Worm (Caenorhabditis elegans): ENCODE measurements around the gene ints-7.
A peak's percentile ranks its signal among the peaks of the same experiment; 100 is the strongest.

Gene ints-7

DNA sequence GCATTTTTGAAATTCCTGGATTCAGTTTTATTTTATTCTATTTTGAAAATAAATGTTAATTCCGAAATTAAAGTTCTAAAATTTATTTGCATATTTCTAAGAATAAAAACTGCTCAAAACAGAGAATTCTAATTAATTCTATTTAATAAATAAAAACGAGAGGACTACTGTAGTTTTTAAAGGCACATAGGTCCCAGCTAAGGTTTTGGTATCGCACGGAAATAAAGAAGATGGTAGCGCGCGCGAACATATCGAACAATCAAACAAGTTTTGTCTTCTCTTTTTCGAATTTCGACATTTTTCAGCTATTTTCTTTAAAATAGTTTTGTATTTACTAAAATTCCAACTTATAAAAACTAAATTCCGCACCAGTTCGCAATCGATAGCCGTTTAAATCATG, 4.8 kb upstream of the ints-7 start:
- no peak for TF ChIP-seq dmd-4 (tag; optimal IDR thresholded peaks at IDR 0.05)
- no peak for TF ChIP-seq elt-3 (tag; optimal IDR thresholded peaks at IDR 0.05)
- no peak for TF ChIP-seq crh-2 (tag; optimal IDR thresholded peaks at IDR 0.05)

DNA sequence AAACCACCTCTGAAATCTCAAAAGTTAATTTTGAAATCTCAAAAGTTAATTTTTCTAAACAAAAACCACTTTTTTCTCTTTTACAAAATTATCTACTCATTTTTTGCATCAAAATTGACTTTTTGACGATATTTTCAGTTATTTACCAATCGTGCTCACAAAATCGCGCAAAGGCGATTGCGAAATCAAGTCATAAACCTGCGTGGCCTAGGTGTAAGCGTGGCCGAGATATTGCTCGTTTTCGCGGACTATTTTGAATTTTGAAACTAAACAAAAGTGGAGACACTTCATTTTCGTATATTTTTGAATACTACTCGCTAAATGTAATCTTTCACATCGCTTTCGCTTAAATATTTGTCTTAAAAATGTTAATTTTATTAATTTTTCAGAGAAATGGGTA, 4.3 kb upstream of the ints-7 start, which contains the start of gene smc-6:
TSS of gene smc-6 (plus strand) at position 390 of the 400 bp plus-strand sequence.
- TF ChIP-seq blmp-1 (tag; optimal IDR thresholded peaks at IDR 0.05; ENCODE audit: insufficient read depth) (no peak), nhr-129 (tag; optimal IDR thresholded peaks at IDR 0.05) (peak; percentile 68), elt-1 (tag; optimal IDR thresholded peaks at IDR 0.05) (no peak), gmeb-1 (tag; optimal IDR thresholded peaks at IDR 0.05) (peak; percentile 7), ztf-1 (GFP tag; conservative IDR thresholded peaks at IDR 0.05) (no peak), Y55F3AM.14 (GFP tag; optimal IDR thresholded peaks at IDR 0.05) (no peak), dmd-4 (tag; optimal IDR thresholded peaks at IDR 0.05) (no peak), mab-5 (tag; optimal IDR thresholded peaks at IDR 0.05) (no peak), ZK546.5 (tag; optimal IDR thresholded peaks at IDR 0.05) (no peak), unc-55 (GFP tag; optimal IDR thresholded peaks at IDR 0.05) (peak; percentile 85), crh-2 (tag; optimal IDR thresholded peaks at IDR 0.05) (no peak), aly-2 (tag; optimal IDR thresholded peaks at IDR 0.05) (no peak), fos-1 (tag; optimal IDR thresholded peaks at IDR 0.05) (peak; percentile 45), C34F6.9 (tag; optimal IDR thresholded peaks at IDR 0.05) (peak; percentile 57), nhr-237 (tag; optimal IDR thresholded peaks at IDR 0.05) (no peak)

DNA sequence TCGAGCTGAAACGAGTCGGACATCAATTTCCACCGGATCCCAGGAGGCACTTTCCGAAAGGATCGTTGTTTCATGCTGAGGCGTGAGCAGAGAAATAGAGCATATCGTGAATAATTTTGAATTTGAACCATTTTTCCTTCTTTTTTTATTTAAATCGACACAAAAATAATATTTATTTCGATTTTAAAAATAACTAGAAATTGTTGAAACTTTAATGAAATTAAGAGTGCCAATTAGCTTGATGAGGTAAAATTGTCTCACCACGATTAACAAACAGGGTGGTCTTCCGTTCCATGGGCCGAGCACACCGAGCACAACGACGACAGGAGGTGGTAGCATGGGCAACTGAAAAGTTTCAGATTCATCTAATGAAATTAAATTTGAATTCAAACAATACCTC, 5.7 kb downstream of the ints-7 start:
- no peak for TF ChIP-seq dmd-4 (tag; optimal IDR thresholded peaks at IDR 0.05)
- no peak for TF ChIP-seq R02D3.7 (tag; optimal IDR thresholded peaks at IDR 0.05)
- TF ChIP-seq skn-1 (tag; optimal IDR thresholded peaks at IDR 0.05) = no peak
- no peak for TF ChIP-seq nhr-12 (tag; optimal IDR thresholded peaks at IDR 0.05)
- TF ChIP-seq ama-1 (optimal IDR thresholded peaks at IDR 0.05) = no peak
- TF ChIP-seq lsy-2 (tag; optimal IDR thresholded peaks at IDR 0.05) = no peak
- no peak for TF ChIP-seq gmeb-1 (tag; optimal IDR thresholded peaks at IDR 0.05)
- TF ChIP-seq peb-1 (tag; optimal IDR thresholded peaks at IDR 0.05) = no peak
- no peak for TF ChIP-seq nhr-237 (tag; optimal IDR thresholded peaks at IDR 0.05)
- TF ChIP-seq ztf-4 (tag; optimal IDR thresholded peaks at IDR 0.05) = no peak
- no peak for TF ChIP-seq lin-39 (tag; optimal IDR thresholded peaks at IDR 0.05)
- TF ChIP-seq unc-55 (GFP tag; optimal IDR thresholded peaks at IDR 0.05) = no peak
- no peak for TF ChIP-seq ZK546.5 (tag; optimal IDR thresholded peaks at IDR 0.05)
- TF ChIP-seq Y55F3AM.14 (GFP tag; optimal IDR thresholded peaks at IDR 0.05) = no peak
- no peak for TF ChIP-seq ztf-1 (GFP tag; conservative IDR thresholded peaks at IDR 0.05)
- no peak for TF ChIP-seq F13H6.1 (tag; optimal IDR thresholded peaks at IDR 0.05)
- TF ChIP-seq unc-39 (tag; optimal IDR thresholded peaks at IDR 0.05) = no peak

DNA sequence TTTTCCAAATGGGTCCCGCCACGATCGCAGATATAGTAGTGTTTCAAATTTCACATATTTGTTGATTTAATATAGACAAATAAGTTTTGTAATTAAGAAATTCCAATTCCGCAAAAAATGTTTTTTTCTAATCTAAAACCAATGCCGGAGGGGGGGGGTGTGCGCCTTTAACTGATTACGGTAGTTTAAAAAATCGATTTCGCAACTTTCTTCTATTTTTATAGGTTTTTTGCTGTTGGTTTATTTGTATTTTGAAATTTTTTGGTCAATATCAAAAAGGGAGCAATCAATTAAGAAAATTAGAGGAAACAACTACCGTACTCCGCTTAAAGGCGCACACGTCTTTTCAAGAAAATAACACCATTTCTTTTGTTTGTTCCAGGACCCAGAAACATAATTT, 8.9 kb downstream of the ints-7 start:
- TF ChIP-seq nhr-12 (tag; optimal IDR thresholded peaks at IDR 0.05) = no peak
- TF ChIP-seq nhr-237 (tag; optimal IDR thresholded peaks at IDR 0.05) = no peak
- TF ChIP-seq ceh-82 (tag; optimal IDR thresholded peaks at IDR 0.05) = no peak
- no peak for TF ChIP-seq zag-1 (tag; optimal IDR thresholded peaks at IDR 0.05)
- TF ChIP-seq nhr-21 (tag; optimal IDR thresholded peaks at IDR 0.05) = no peak

DNA sequence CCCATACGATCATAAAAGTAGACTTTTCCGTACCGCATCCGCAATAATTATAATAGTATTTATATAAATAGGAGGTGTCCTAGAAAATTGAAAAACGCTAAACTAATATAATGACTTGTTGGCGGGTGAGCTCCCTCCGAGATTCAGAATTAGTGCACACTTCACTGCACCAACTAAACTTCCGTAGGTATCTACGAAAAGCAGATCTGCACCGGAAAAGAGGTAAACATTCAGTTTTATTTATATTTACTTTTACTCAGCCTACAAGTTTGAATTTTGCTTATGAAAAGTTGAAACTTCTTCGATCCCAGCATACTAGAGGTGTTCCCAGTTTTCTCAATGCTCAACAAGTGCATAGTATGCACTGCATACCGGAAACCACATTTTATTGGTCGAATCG, 9.4 kb downstream of the ints-7 start, which contains the start of gene F07A11.1:
TSS of gene F07A11.1 (minus strand) at position 101 of the 400 bp plus-strand sequence.
- no peak for TF ChIP-seq unc-62 (GFP tag; optimal IDR thresholded peaks at IDR 0.05)

DNA sequence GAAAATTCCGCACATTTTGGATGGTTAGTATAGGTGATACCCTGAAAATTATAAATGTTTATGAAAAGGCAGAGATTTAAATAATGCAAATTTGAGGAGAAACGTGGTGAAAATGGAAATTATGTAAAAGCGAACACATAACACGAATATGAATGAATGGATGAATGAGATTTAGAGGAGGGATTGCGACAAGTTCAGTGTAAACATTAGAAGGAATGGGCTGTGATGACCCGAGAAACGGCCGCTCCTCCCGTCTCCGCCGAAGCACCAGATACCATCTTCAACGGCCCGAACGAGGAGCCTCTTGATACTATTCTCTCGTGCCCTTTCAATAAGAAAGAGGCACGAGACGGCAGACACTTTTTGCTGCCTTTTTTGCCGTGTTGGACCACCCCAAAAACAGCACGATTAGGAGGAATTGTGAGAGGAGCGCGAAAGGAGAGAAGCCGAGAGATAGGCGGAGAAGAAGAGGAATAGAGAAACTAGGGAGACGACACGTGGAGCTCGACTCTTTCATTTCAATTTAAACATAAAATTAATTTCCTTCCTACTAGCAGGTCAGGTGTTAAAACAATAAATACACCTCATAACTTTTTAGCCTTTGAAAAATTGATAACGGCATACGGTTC, 12.8 kb downstream of the ints-7 start, which contains the start of gene gfat-1:
TSS of gene gfat-1 (minus strand) at position 51 of the 629 bp plus-strand sequence.
- peak; percentile 30 for TF ChIP-seq unc-55 (GFP tag; optimal IDR thresholded peaks at IDR 0.05)
- TF ChIP-seq mdl-1 (tag; optimal IDR thresholded peaks at IDR 0.05) = peak; percentile 81 to 88
- peak; percentile 16 for TF ChIP-seq nhr-129 (tag; optimal IDR thresholded peaks at IDR 0.05)
- TF ChIP-seq ama-1 (optimal IDR thresholded peaks at IDR 0.05) = no peak
- peak; percentile 45 for TF ChIP-seq C34F6.9 (tag; optimal IDR thresholded peaks at IDR 0.05)

Data from whole organism, L2 larva.